Worm (Caenorhabditis elegans): ENCODE results near the gene ZK666.12.
"Not testable (repeated sequence)": the region's sequence is repeated elsewhere in the genome, so short reads cannot be mapped to it uniquely, and the experiment has no call there.

Gene ZK666.12

ce11 chrII:10490329-10490728 is 5.7 kb upstream of the ZK666.12 start, which contains the start of gene clec-61:
Gene clec-61, minus strand, starts transcription at chrII:10490537.
- TF ChIP-seq Y95B8A.8 (GFP tag; IDR thresholded peaks at IDR 0.05) (no peak), pbrm-1 (GFP tag; IDR thresholded peaks at IDR 0.05) (no peak), sea-2 (GFP tag; IDR thresholded peaks at IDR 0.05) (no peak), bed-1 (GFP tag; IDR thresholded peaks at IDR 0.05) (no peak), dox-1 (GFP tag; IDR thresholded peaks at IDR 0.05) (no peak), lin-35 (GFP tag; optimal IDR thresholded peaks at IDR 0.05) (no peak), tbp1 (GFP tag; optimal IDR thresholded peaks at IDR 0.05) (no peak), Y53G8AR.9 (GFP tag; conservative IDR thresholded peaks at IDR 0.05) (no peak), hmg-1.2 (GFP tag; IDR thresholded peaks at IDR 0.05) (no peak), ceh-58 (GFP tag; IDR thresholded peaks at IDR 0.05) (no peak), madf-10 (tag; optimal IDR thresholded peaks at IDR 0.05) (no peak), B0035.1 (tag; optimal IDR thresholded peaks at IDR 0.05) (no peak), Y67H2A.10 (GFP tag; conservative IDR thresholded peaks at IDR 0.05) (no peak)

DNA sequence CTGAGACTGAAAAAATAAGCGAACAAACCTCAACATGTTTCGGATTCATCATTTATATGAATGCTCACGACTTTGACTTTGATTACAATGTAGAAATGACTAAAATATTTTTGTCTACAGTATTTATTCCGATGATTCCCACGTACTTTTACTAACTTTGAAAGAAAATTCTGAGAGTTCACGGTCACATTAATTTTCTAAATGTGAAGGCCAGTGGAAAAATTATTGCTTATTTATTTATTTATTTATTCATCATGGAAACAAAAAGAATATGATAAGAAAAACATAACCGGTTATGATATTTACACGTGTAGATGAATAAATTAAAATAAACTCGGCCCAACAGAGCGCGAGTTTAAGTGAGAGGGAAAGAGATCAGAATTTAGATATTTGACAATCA is 3.0 kb upstream of the ZK666.12 start, which contains the start of gene ZK666.8:
Gene ZK666.8 (minus strand): TSS at position 101 of the 400 bp plus-strand sequence.
- TF ChIP-seq attf-6 (GFP tag; IDR thresholded peaks at IDR 0.05); madf-10 (tag; optimal IDR thresholded peaks at IDR 0.05); lin-40 (tag; optimal IDR thresholded peaks at IDR 0.05): not testable (repeated sequence)

ce11 chrII:10494467-10494866 is 1.5 kb upstream of the ZK666.12 start, which contains the start of gene ZK666.14:
Gene ZK666.14, plus strand, starts transcription at chrII:10494767.
- no peak for TF ChIP-seq B0261.1 (tag; optimal IDR thresholded peaks at IDR 0.05)
- TF ChIP-seq F37B4.10 (GFP tag; IDR thresholded peaks at IDR 0.05), result no peak
- TF ChIP-seq B0019.2 (GFP tag; conservative IDR thresholded peaks at IDR 0.05), result no peak
- TF ChIP-seq bed-1 (GFP tag; IDR thresholded peaks at IDR 0.05), result no peak
- no peak for TF ChIP-seq efl-1 (GFP tag; optimal IDR thresholded peaks at IDR 0.05)
- no peak for TF ChIP-seq nhr-27 (tag; optimal IDR thresholded peaks at IDR 0.05)
- TF ChIP-seq nhr-120 (GFP tag; IDR thresholded peaks at IDR 0.05), result no peak
- no peak for TF ChIP-seq Y67H2A.10 (GFP tag; conservative IDR thresholded peaks at IDR 0.05)
- TF ChIP-seq ZK185.1 (tag; optimal IDR thresholded peaks at IDR 0.05; ENCODE audit: poor library complexity, severe bottlenecking), result no peak
- TF ChIP-seq rcor-1 (GFP tag; IDR thresholded peaks at IDR 0.05), result no peak
- no peak for TF ChIP-seq sptf-2 (GFP tag; optimal IDR thresholded peaks at IDR 0.05)
- no peak for TF ChIP-seq tlf-1 (GFP tag; optimal IDR thresholded peaks at IDR 0.05)
- TF ChIP-seq ccch-3 (GFP tag; optimal IDR thresholded peaks at IDR 0.05), result no peak
- no peak for TF ChIP-seq F52B5.7 (tag; optimal IDR thresholded peaks at IDR 0.05)
- no peak for TF ChIP-seq atf-7 (tag; optimal IDR thresholded peaks at IDR 0.05)
- no peak for TF ChIP-seq chd-7 (tag; optimal IDR thresholded peaks at IDR 0.05)
- no peak for TF ChIP-seq dpl-1 (GFP tag; optimal IDR thresholded peaks at IDR 0.05)
- no peak for TF ChIP-seq madf-10 (tag; optimal IDR thresholded peaks at IDR 0.05)

- TF ChIP-seq let-607 (tag; optimal IDR thresholded peaks at IDR 0.05) (no peak), lin-35 (GFP tag; optimal IDR thresholded peaks at IDR 0.05) (no peak), hlh-26 (GFP tag; conservative IDR thresholded peaks at IDR 0.05) (no peak), ZK185.1 (tag; optimal IDR thresholded peaks at IDR 0.05; ENCODE audit: poor library complexity, severe bottlenecking) (no peak), F57A8.1 (GFP tag; optimal IDR thresholded peaks at IDR 0.05) (no peak), zim-3 (tag; optimal IDR thresholded peaks at IDR 0.05) (no peak), rcor-1 (GFP tag; IDR thresholded peaks at IDR 0.05) (no peak), let-526 (GFP tag; IDR thresholded peaks at IDR 0.05) (no peak), Y95B8A.8 (GFP tag; IDR thresholded peaks at IDR 0.05) (no peak), him-1 (tag; optimal IDR thresholded peaks at IDR 0.05) (no peak), egl-44 (GFP tag; IDR thresholded peaks at IDR 0.05) (no peak), madf-6 (GFP tag; IDR thresholded peaks at IDR 0.05) (no peak), F10E7.11 (tag; optimal IDR thresholded peaks at IDR 0.05) (no peak), snpc-3.4 (tag; optimal IDR thresholded peaks at IDR 0.05) (no peak), Y79H2A.3 (GFP tag; conservative IDR thresholded peaks at IDR 0.05) (no peak), egl-18 (GFP tag; IDR thresholded peaks at IDR 0.05) (no peak)
Measured at ce11 chrII:10500674-10501073, 4.7 kb downstream of the ZK666.12 start.
